Fruit fly (Drosophila melanogaster) whole organism, wandering third instar larva: Measurements from ENCODE around the gene CG18598.

ENCODE experiments used
- Abd-B ChIP-seq: fragments of >200 bp; optimal IDR thresholded peaks from 2 replicates; lab custom pipeline; 2017; ENCODE audit warnings: missing biosample characterization, missing genetic modification characterization
- CG32264 ChIP-seq: fragments of 200-800 bp; sonication (Bioruptor generic); optimal IDR thresholded peaks from 2 replicates; lab custom pipeline; 2016; ENCODE audit warnings: missing biosample characterization, missing genetic modification characterization
- CG9705 ChIP-seq: fragments of 200-800 bp; sonication (Bioruptor generic); optimal IDR thresholded peaks from 2 replicates; lab custom pipeline; 2018; ENCODE audit warnings: missing biosample characterization, mild to moderate bottlenecking, missing genetic modification characterization
- CrebA ChIP-seq: fragments of 200-800 bp; sonication (Bioruptor generic); optimal IDR thresholded peaks from 2 replicates; lab custom pipeline; 2016; ENCODE audit warnings: missing biosample characterization, mild to moderate bottlenecking, missing genetic modification characterization, borderline replicate concordance
- Dfd ChIP-seq: fragments of >200 bp; optimal IDR thresholded peaks from 2 replicates; lab custom pipeline; 2017; ENCODE audit warnings: missing biosample characterization, missing genetic modification characterization
- Dif ChIP-seq: fragments of 200-275, 200-300 bp; sonication (Bioruptor generic); optimal IDR thresholded peaks from 2 replicates; lab custom pipeline; 2018; ENCODE audit warnings: missing biosample characterization, missing genetic modification characterization; ENCODE audit not compliant: partially characterized antibody
- GATAd ChIP-seq: sonication (Bioruptor generic); optimal IDR thresholded peaks from 2 replicates; lab custom pipeline; 2016; ENCODE audit warnings: missing biosample characterization, missing genetic modification characterization
- HLH106 ChIP-seq: fragments of 200-800 bp; optimal IDR thresholded peaks from 3 replicates; lab custom pipeline; 2019; ENCODE audit warnings: missing biosample characterization, mild to moderate bottlenecking, missing genetic modification characterization, moderate library complexity
- Hnf4 ChIP-seq: fragments of 200-800 bp; sonication (Bioruptor generic); optimal IDR thresholded peaks from 2 replicates; lab custom pipeline; 2016; ENCODE audit warnings: missing biosample characterization, mild to moderate bottlenecking, missing genetic modification characterization
- Hr78 ChIP-seq: fragments of >200 bp; optimal IDR thresholded peaks from 2 replicates; lab custom pipeline; 2017; ENCODE audit warnings: missing biosample characterization, missing genetic modification characterization
- Hr83 ChIP-seq: fragments of 200-300 bp; sonication (Bioruptor generic); optimal IDR thresholded peaks from 2 replicates; lab custom pipeline; 2016; ENCODE audit warnings: missing biosample characterization, mild to moderate bottlenecking, missing genetic modification characterization, moderate library complexity; ENCODE audit not compliant: poor library complexity, severe bottlenecking
- Jra ChIP-seq: sonication (Bioruptor generic); optimal IDR thresholded peaks from 2 replicates; lab custom pipeline; 2016; ENCODE audit warnings: missing biosample characterization, missing genetic modification characterization
- Mio ChIP-seq: sonication (Bioruptor generic); optimal IDR thresholded peaks from 2 replicates; lab custom pipeline; 2016; ENCODE audit warnings: missing biosample characterization, missing genetic modification characterization
- N ChIP-seq: fragments of >200 bp; optimal IDR thresholded peaks from 2 replicates; lab custom pipeline; 2018; ENCODE audit warnings: missing biosample characterization, missing external identifiers, missing genetic modification characterization
- OdsH ChIP-seq: fragments of 200-800 bp; sonication (Bioruptor generic); optimal IDR thresholded peaks from 2 replicates; lab custom pipeline; 2016; ENCODE audit warnings: missing biosample characterization, mild to moderate bottlenecking, missing genetic modification characterization
- Sp1 ChIP-seq: fragments of 200-800 bp; sonication (Bioruptor generic); optimal IDR thresholded peaks from 3 replicates; lab custom pipeline; 2019; ENCODE audit warnings: missing biosample characterization, mild to moderate bottlenecking, missing genetic modification characterization, moderate library complexity
- Vsx2 ChIP-seq: fragments of 200-300, 225-300 bp; sonication (Bioruptor generic); optimal IDR thresholded peaks from 2 replicates; lab custom pipeline; 2018; ENCODE audit warnings: missing biosample characterization, missing genetic modification characterization; ENCODE audit not compliant: partially characterized antibody
- brk ChIP-seq: fragments of 200-800 bp; sonication (Bioruptor generic); optimal IDR thresholded peaks from 2 replicates; lab custom pipeline; 2016; ENCODE audit warnings: missing biosample characterization, mild to moderate bottlenecking, missing genetic modification characterization
- dl ChIP-seq, 2 experiments: fragments of 175-275, 200-275 bp in 1 of 2; fragments of 200-275 bp in 1 of 2; sonication (Bioruptor generic); optimal IDR thresholded peaks; lab custom pipeline; 2018; ENCODE audit warnings: mild to moderate bottlenecking in 2 of 2, missing biosample characterization in 2 of 2, missing genetic modification characterization in 2 of 2, moderate library complexity in 2 of 2; ENCODE audit not compliant: partially characterized antibody in 2 of 2, insufficient read depth in 1 of 2
- dmrt93B ChIP-seq: fragments of 200-800 bp; sonication (Bioruptor generic); optimal IDR thresholded peaks from 2 replicates; lab custom pipeline; 2018; ENCODE audit warnings: missing biosample characterization, mild to moderate bottlenecking, missing genetic modification characterization
- ey ChIP-seq: fragments of 200-800 bp; sonication (Bioruptor generic); optimal IDR thresholded peaks from 2 replicates; lab custom pipeline; 2016; ENCODE audit warnings: missing biosample characterization, missing genetic modification characterization
- foxo ChIP-seq, 2 experiments: fragments of 200-800 bp; sonication (Bioruptor generic); optimal IDR thresholded peaks; 2 replicates in 1 of 2; 3 replicates in 1 of 2; lab custom pipeline; 2016 to 2017; ENCODE audit warnings: missing biosample characterization in 2 of 2, missing genetic modification characterization in 2 of 2
- fru ChIP-seq: fragments of 200-800 bp; sonication (Bioruptor generic); optimal IDR thresholded peaks from 3 replicates; lab custom pipeline; 2016; ENCODE audit warnings: missing biosample characterization, mild to moderate bottlenecking, missing genetic modification characterization
- jim ChIP-seq: fragments of 175-275, 200-325 bp; sonication (Bioruptor generic); optimal IDR thresholded peaks from 2 replicates; lab custom pipeline; 2016; ENCODE audit warnings: missing biosample characterization, mild to moderate bottlenecking, missing genetic modification characterization
- lola ChIP-seq: fragments of >200 bp; optimal IDR thresholded peaks from 2 replicates; lab custom pipeline; 2017; ENCODE audit warnings: missing biosample characterization, missing genetic modification characterization
- pan ChIP-seq: fragments of >200 bp; optimal IDR thresholded peaks from 2 replicates; lab custom pipeline; 2017
- rgr ChIP-seq: fragments of 200-800 bp; sonication (Bioruptor generic); optimal IDR thresholded peaks from 3 replicates; lab custom pipeline; 2016; ENCODE audit warnings: missing biosample characterization, mild to moderate bottlenecking, missing genetic modification characterization
- sage ChIP-seq: fragments of 200-800 bp; sonication (Bioruptor generic); optimal IDR thresholded peaks from 2 replicates; lab custom pipeline; 2016; ENCODE audit warnings: missing biosample characterization, mild to moderate bottlenecking, missing genetic modification characterization
- sv ChIP-seq: fragments of 200-800 bp; sonication (Bioruptor generic); optimal IDR thresholded peaks from 3 replicates; lab custom pipeline; 2016; ENCODE audit warnings: missing biosample characterization, missing genetic modification characterization

The CG18598 gene

dm6 chr3R:18260016-18260415 is 9.1 kb downstream of the CG18598 start:
- no peak for TF ChIP-seq CrebA
- TF ChIP-seq fru = no peak
- no peak for TF ChIP-seq Hr83 (GFP tag; lab: Kevin White, UChicago)
- no peak for TF ChIP-seq GATAd (GFP tag; lab: Kevin White, UChicago)
- TF ChIP-seq Dfd (GFP tag; lab: Kevin White, UChicago) = no peak
- TF ChIP-seq Vsx2 (GFP tag; lab: Kevin White, UChicago) = no peak
- no peak for TF ChIP-seq sv
- no peak for TF ChIP-seq sage
- no peak for TF ChIP-seq pan
- no peak for TF ChIP-seq rgr (GFP tag; lab: Kevin White, UChicago)
- TF ChIP-seq OdsH = no peak

dm6 chr3R:18261602-18262001 is 10.7 kb downstream of the CG18598 start:
- TF ChIP-seq dmrt93B (GFP tag; lab: Kevin White, UChicago) (no peak), Dif (GFP tag; lab: Kevin White, UChicago) (no peak)
- TF ChIP-seq, all 38 proteins: peak for 0

dm6 chr3R:18265275-18265674 is 14.4 kb downstream of the CG18598 start:
- TF ChIP-seq foxo (GFP tag; optimal IDR thresholded peaks at IDR 0.05; lab: Kevin White, UChicago) (no peak), OdsH (no peak), Jra (GFP tag; lab: Kevin White, UChicago) (no peak), jim (GFP tag; lab: Kevin White, UChicago) (no peak), ey (GFP tag; lab: Kevin White, UChicago) (no peak), Vsx2 (GFP tag; lab: Kevin White, UChicago) (no peak), Hnf4 (no peak), Hr83 (GFP tag; lab: Kevin White, UChicago) (no peak), CG9705 (no peak), N (GFP tag; lab: Kevin White, UChicago) (no peak), HLH106 (tag; lab: Kevin White, UChicago) (no peak), Mio (GFP tag; lab: Kevin White, UChicago) (no peak), pan (no peak), brk (GFP tag; lab: Kevin White, UChicago) (no peak)

- peak; percentile 44 for TF ChIP-seq Vsx2 (GFP tag; lab: Kevin White, UChicago)
- TF ChIP-seq Hr83 (GFP tag; lab: Kevin White, UChicago) = no peak
- TF ChIP-seq, all 38 proteins: peak for 1
Observed at dm6 chr3R:18266665-18267064, 15.8 kb downstream of the CG18598 start.

dm6 chr3R:18267489-18267888 is 16.6 kb downstream of the CG18598 start, which contains the start of gene CG18599:
Gene CG18599 (plus strand): TSS chr3R:18267789.
- TF ChIP-seq Dif (GFP tag; lab: Kevin White, UChicago) (no peak), Abd-B (GFP tag; lab: Kevin White, UChicago) (no peak), OdsH (no peak), lola (GFP tag; lab: Kevin White, UChicago) (no peak), HLH106 (tag; lab: Kevin White, UChicago) (no peak), dl (GFP tag; optimal IDR thresholded peaks at IDR 0.05; lab: Kevin White, UChicago; ENCODE audit: insufficient read depth in 1 of 2, partially characterized antibody in 2 of 2) (no peak), Sp1 (GFP tag; lab: Kevin White, UChicago) (no peak), Dfd (GFP tag; lab: Kevin White, UChicago) (no peak), Jra (GFP tag; lab: Kevin White, UChicago) (no peak), ey (GFP tag; lab: Kevin White, UChicago) (no peak), rgr (GFP tag; lab: Kevin White, UChicago) (no peak), brk (GFP tag; lab: Kevin White, UChicago) (no peak), sage (no peak), CG32264 (GFP tag; lab: Kevin White, UChicago) (no peak), Hr78 (GFP tag; lab: Kevin White, UChicago) (no peak), foxo (GFP tag; optimal IDR thresholded peaks at IDR 0.05; lab: Kevin White, UChicago) (no peak), jim (GFP tag; lab: Kevin White, UChicago) (no peak), Vsx2 (GFP tag; lab: Kevin White, UChicago) (no peak), dmrt93B (GFP tag; lab: Kevin White, UChicago) (no peak)
